Worm (Caenorhabditis elegans): Measurements from ENCODE around the gene C01G12.16.

- TF ChIP-seq F13C5.2 (tag; optimal IDR thresholded peaks at IDR 0.05), result no peak
- TF ChIP-seq tbx-37 (GFP tag; conservative IDR thresholded peaks at IDR 0.05), result no peak
- TF ChIP-seq pes-1 (GFP tag; IDR thresholded peaks at IDR 0.05), result no peak
- no peak for TF ChIP-seq ama-1 (optimal IDR thresholded peaks at IDR 0.05)
- TF ChIP-seq scrt-1 (GFP tag; IDR thresholded peaks at IDR 0.05), result no peak
- no peak for TF ChIP-seq flt-1 (GFP tag; IDR thresholded peaks at IDR 0.05)
- TF ChIP-seq tbx-11 (GFP tag; IDR thresholded peaks at IDR 0.05), result no peak
- no peak for TF ChIP-seq hmg-4 (GFP tag; optimal IDR thresholded peaks at IDR 0.05)
- TF ChIP-seq hmbx-1 (tag; optimal IDR thresholded peaks at IDR 0.05), result no peak
- no peak for TF ChIP-seq ets-7 (tag; optimal IDR thresholded peaks at IDR 0.05)
These were observed 7.6 kb downstream of the C01G12.16 start, which contains the start of gene ccdc-55 for ce11 chrIII:4168665-4169064.
